Worm (Caenorhabditis elegans): Measurements from ENCODE around the gene Y32F6A.4.

DNA sequence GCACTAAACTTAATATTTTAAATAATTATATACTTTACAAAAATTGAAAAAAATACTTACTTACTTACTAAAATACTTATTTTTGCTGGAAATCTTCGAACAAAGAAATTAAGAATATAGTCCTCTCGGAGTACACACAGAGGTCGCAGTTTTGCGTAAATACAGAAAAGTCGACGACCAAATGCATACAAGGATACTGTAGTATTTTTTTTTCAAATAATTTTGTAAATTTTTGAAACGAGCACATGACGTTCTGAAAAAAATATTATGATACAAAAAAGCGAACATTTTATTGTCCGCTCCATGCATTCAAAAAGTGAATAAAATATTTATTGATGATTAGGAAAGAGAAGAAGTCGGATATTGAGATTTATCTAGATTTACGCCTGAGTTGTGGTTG is 7.6 kb downstream of the Y32F6A.4 start, which contains the start of gene apc-10:
- TF ChIP-seq dpl-1 (GFP tag; optimal IDR thresholded peaks at IDR 0.05), result no peak
- TF ChIP-seq lsy-2 (tag; optimal IDR thresholded peaks at IDR 0.05), result no peak
- TF ChIP-seq aly-2 (tag; optimal IDR thresholded peaks at IDR 0.05), result no peak
- no peak for TF ChIP-seq lir-3 (tag; optimal IDR thresholded peaks at IDR 0.05; ENCODE audit: poor library complexity)
- no peak for TF ChIP-seq ceh-90 (tag; optimal IDR thresholded peaks at IDR 0.05)
- TF ChIP-seq nhr-77 (tag; optimal IDR thresholded peaks at IDR 0.05), result no peak
